Worm (Caenorhabditis elegans): Measurements from ENCODE around the gene grl-13.

DNA sequence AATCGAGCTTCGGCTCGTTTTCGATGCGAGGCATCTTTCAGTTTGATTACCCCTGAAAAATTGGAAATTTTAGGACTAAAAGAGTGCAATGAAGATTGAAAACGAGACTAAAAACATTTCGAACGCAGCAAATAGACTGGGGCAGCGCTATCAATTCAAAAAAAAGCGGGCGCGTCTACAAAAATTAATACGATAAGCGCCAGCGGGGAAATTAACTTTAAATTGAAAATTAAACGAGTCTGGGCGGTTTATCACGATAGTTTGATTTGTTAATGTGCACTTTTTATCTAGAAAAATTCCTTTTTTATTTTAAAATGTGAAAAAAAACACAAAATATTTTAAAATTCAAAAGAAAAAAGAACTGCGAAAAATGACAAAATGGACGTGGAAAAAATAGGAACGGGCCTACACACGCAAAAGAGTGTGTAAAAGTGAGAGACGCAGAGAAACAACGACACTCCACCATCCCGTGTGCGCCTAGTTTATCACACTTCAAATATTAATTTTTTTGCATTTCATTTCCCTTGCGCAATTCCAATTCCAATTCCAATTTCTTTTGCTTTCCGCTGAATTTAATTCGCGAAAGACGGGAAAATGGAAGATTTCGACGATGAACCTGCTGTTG, 7.0 kb upstream of the grl-13 start, which contains the start of the genes gmpr-1 and fipp-1:
- no peak for TF ChIP-seq unc-62 (GFP tag; optimal IDR thresholded peaks at IDR 0.05)
- no peak for TF ChIP-seq snpc-4 (tag; optimal IDR thresholded peaks at IDR 0.05)
- TF ChIP-seq lsy-2 (tag; optimal IDR thresholded peaks at IDR 0.05) = peak; percentile 15
- TF ChIP-seq elt-1 (tag; optimal IDR thresholded peaks at IDR 0.05; ENCODE audit: borderline replicate concordance, insufficient read depth) = no peak
- TF ChIP-seq unc-39 (tag; optimal IDR thresholded peaks at IDR 0.05) = no peak
- TF ChIP-seq nhr-237 (tag; optimal IDR thresholded peaks at IDR 0.05) = no peak
- peak; percentile 54 for TF ChIP-seq mep-1 (tag; optimal IDR thresholded peaks at IDR 0.05)
- no peak for TF ChIP-seq nhr-76 (tag; optimal IDR thresholded peaks at IDR 0.05)

Measured in whole organism, mixed stage, embryonic.